Worm (Caenorhabditis elegans) whole organism, mixed stage, embryonic: ENCODE results near the gene nhr-78.

Experiments used
- blmp-1 ChIP-seq: fragments of 150-350 bp; optimal IDR thresholded peaks from 2 replicates; lab custom pipeline; 2014; ENCODE audit warnings: missing biosample characterization, missing genetic modification characterization
- ham-2 ChIP-seq: fragments of 200-800 bp; sonication (Bioruptor generic); optimal IDR thresholded peaks from 2 replicates; lab custom pipeline; 2018; ENCODE audit warnings: mild to moderate bottlenecking, missing genetic modification characterization, missing compliant biosample characterization
- lsy-2 ChIP-seq: fragments of 150-350 bp; optimal IDR thresholded peaks from 2 replicates; lab custom pipeline; 2014; ENCODE audit warnings: missing biosample characterization, missing genetic modification characterization
- mls-2 ChIP-seq: sonication (generic microtip); optimal IDR thresholded peaks from 2 replicates; lab custom pipeline; 2016; ENCODE audit warnings: mild to moderate bottlenecking, missing genetic modification characterization, moderate library complexity, missing compliant biosample characterization
- nhr-12 ChIP-seq: fragments of 150-350 bp; optimal IDR thresholded peaks from 2 replicates; lab custom pipeline; 2014; ENCODE audit warnings: missing biosample characterization, missing genetic modification characterization
- snpc-4 ChIP-seq: fragments of 150-350 bp; optimal IDR thresholded peaks from 2 replicates; lab custom pipeline; 2014; ENCODE audit warnings: missing biosample characterization, missing genetic modification characterization
- unc-62 ChIP-seq: fragments of 150-350 bp; optimal IDR thresholded peaks from 2 replicates; lab custom pipeline; 2014; ENCODE audit warnings: missing biosample characterization, missing genetic modification reagents, missing genetic modification characterization

ce11 chrIV:4269308-4269707, 8.4 kb downstream of the nhr-78 start, which contains the start of gene F36A4.3:
- TF ChIP-seq mls-2 (tag; lab: Kevin White, UChicago) (no peak), nhr-12 (tag; lab: Kevin White, UChicago) (no peak), ham-2 (GFP tag; lab: Kevin White, UChicago) (no peak), unc-62 (GFP tag; lab: Kevin White, UChicago) (no peak), lsy-2 (tag; lab: Kevin White, UChicago) (no peak), blmp-1 (tag; lab: Kevin White, UChicago) (no peak), snpc-4 (tag; lab: Kevin White, UChicago) (no peak)
